Worm (Caenorhabditis elegans) whole organism, L3 larva: ENCODE results near the gene clec-123.

Source experiments
- ZK546.5 ChIP-seq: sonication (generic microtip); optimal IDR thresholded peaks from 2 replicates; lab custom pipeline; 2017; ENCODE audit warnings: missing biosample characterization, missing genetic modification characterization
- aly-2 ChIP-seq: fragments of 150-350 bp; optimal IDR thresholded peaks from 2 replicates; lab custom pipeline; 2014; ENCODE audit warnings: missing biosample characterization, missing genetic modification characterization
- ama-1 ChIP-seq: fragments of 150-350 bp; optimal IDR thresholded peaks from 2 replicates; lab custom pipeline; 2018
- ceh-16 ChIP-seq: sonication (generic microtip); optimal IDR thresholded peaks from 2 replicates; lab custom pipeline; 2017; ENCODE audit warnings: missing biosample characterization, missing genetic modification characterization
- ceh-28 ChIP-seq: fragments of 150-350 bp; optimal IDR thresholded peaks from 2 replicates; lab custom pipeline; 2014; ENCODE audit warnings: missing biosample characterization, missing genetic modification reagents, missing genetic modification characterization
- ceh-9 ChIP-seq: sonication (generic microtip); optimal IDR thresholded peaks from 2 replicates; lab custom pipeline; 2018; ENCODE audit warnings: missing biosample characterization, missing genetic modification characterization
- daf-12 ChIP-seq: fragments of 150-350 bp; optimal IDR thresholded peaks from 2 replicates; lab custom pipeline; 2014; ENCODE audit warnings: missing biosample characterization, missing genetic modification reagents, missing genetic modification characterization
- egl-27 ChIP-seq: sonication (generic microtip); optimal IDR thresholded peaks from 4 replicates; lab custom pipeline; 2017; ENCODE audit warnings: missing biosample characterization, missing genetic modification reagents, missing genetic modification characterization
- egl-5 ChIP-seq: fragments of 150-350 bp; optimal IDR thresholded peaks from 2 replicates; lab custom pipeline; 2017; ENCODE audit warnings: missing biosample characterization, missing genetic modification reagents, missing genetic modification characterization, inconsistent platforms
- elt-1 ChIP-seq: fragments of 150-350 bp; optimal IDR thresholded peaks from 2 replicates; lab custom pipeline; 2014; ENCODE audit warnings: missing biosample characterization, missing genetic modification characterization
- elt-2 ChIP-seq: sonication (generic microtip); optimal IDR thresholded peaks from 2 replicates; lab custom pipeline; 2016; ENCODE audit warnings: missing genetic modification reagents, mild to moderate bottlenecking, missing genetic modification characterization, missing compliant biosample characterization
- elt-3 ChIP-seq, 3 experiments: fragments of 150-350 bp in 1 of 3; sonication (generic microtip) in 2 of 3; optimal IDR thresholded peaks; 2 replicates in 2 of 3; 4 replicates in 1 of 3; lab custom pipeline; 2014 to 2017; ENCODE audit warnings: missing biosample characterization in 3 of 3, missing genetic modification characterization in 3 of 3
- eor-1 ChIP-seq, 2 experiments: fragments of 150-350 bp; optimal IDR thresholded peaks; 2 replicates each; lab custom pipeline; 2014 to 2018; ENCODE audit warnings: missing biosample characterization in 2 of 2, missing genetic modification characterization in 2 of 2
- fos-1 ChIP-seq: fragments of 150-350 bp; optimal IDR thresholded peaks from 2 replicates; lab custom pipeline; 2014; ENCODE audit warnings: missing biosample characterization, missing genetic modification characterization
- hmg-11 ChIP-seq: sonication (generic microtip); optimal IDR thresholded peaks from 2 replicates; lab custom pipeline; 2016; ENCODE audit warnings: missing genetic modification characterization, missing compliant biosample characterization
- jun-1 ChIP-seq: fragments of 150-350 bp; optimal IDR thresholded peaks from 2 replicates; lab custom pipeline; 2014; ENCODE audit warnings: missing biosample characterization, missing genetic modification reagents, missing genetic modification characterization
- lin-15B ChIP-seq: fragments of 150-350 bp; optimal IDR thresholded peaks from 2 replicates; lab custom pipeline; 2014; ENCODE audit warnings: missing biosample characterization, missing genetic modification characterization
- lsy-12 ChIP-seq: sonication (generic microtip); optimal IDR thresholded peaks from 2 replicates; lab custom pipeline; 2016; ENCODE audit warnings: mild to moderate bottlenecking, missing genetic modification characterization, missing compliant biosample characterization
- mdl-1 ChIP-seq: fragments of 150-350 bp; optimal IDR thresholded peaks from 2 replicates; lab custom pipeline; 2014; ENCODE audit warnings: missing biosample characterization, missing genetic modification characterization
- nfya-1 ChIP-seq: sonication (generic microtip); optimal IDR thresholded peaks from 2 replicates; lab custom pipeline; 2017; ENCODE audit warnings: missing genetic modification characterization, mild to moderate bottlenecking, missing compliant biosample characterization, antibody characterized with exemption, moderate library complexity; ENCODE audit not compliant: insufficient read depth
- nhr-11 ChIP-seq: fragments of 150-350 bp; optimal IDR thresholded peaks from 2 replicates; lab custom pipeline; 2014; ENCODE audit warnings: missing biosample characterization, missing genetic modification characterization
- nhr-12 ChIP-seq: fragments of 150-350 bp; optimal IDR thresholded peaks from 2 replicates; lab custom pipeline; 2014; ENCODE audit warnings: missing biosample characterization, missing genetic modification characterization
- nhr-23 ChIP-seq: fragments of 150-350 bp; optimal IDR thresholded peaks from 2 replicates; lab custom pipeline; 2014; ENCODE audit warnings: missing biosample characterization, missing genetic modification reagents, missing genetic modification characterization
- nhr-237 ChIP-seq: fragments of 150-350 bp; optimal IDR thresholded peaks from 2 replicates; lab custom pipeline; 2014; ENCODE audit warnings: missing biosample characterization, missing genetic modification characterization
- nhr-25 ChIP-seq: sonication (generic microtip); optimal IDR thresholded peaks from 2 replicates; lab custom pipeline; 2017; ENCODE audit warnings: missing biosample characterization, missing genetic modification characterization
- nhr-28 ChIP-seq: fragments of 150-350 bp; optimal IDR thresholded peaks from 2 replicates; lab custom pipeline; 2014; ENCODE audit warnings: missing biosample characterization, missing genetic modification characterization
- nhr-43 ChIP-seq: sonication (generic microtip); optimal IDR thresholded peaks from 2 replicates; lab custom pipeline; 2016; ENCODE audit warnings: mild to moderate bottlenecking, missing genetic modification characterization, missing compliant biosample characterization; ENCODE audit not compliant: poor library complexity, severe bottlenecking
- nhr-76 ChIP-seq: fragments of 150-350 bp; sonication (generic microtip); optimal IDR thresholded peaks from 5 replicates; lab custom pipeline; 2014; ENCODE audit warnings: missing biosample characterization, missing genetic modification characterization
- nhr-77 ChIP-seq: fragments of 150-350 bp; optimal IDR thresholded peaks from 2 replicates; lab custom pipeline; 2014; ENCODE audit warnings: missing biosample characterization, missing genetic modification characterization
- pha-4 ChIP-seq: fragments of 150-350 bp; optimal IDR thresholded peaks from 2 replicates; lab custom pipeline; 2014; ENCODE audit warnings: missing biosample characterization, missing genetic modification reagents, missing genetic modification characterization
- tbx-2 ChIP-seq: sonication (generic microtip); optimal IDR thresholded peaks from 2 replicates; lab custom pipeline; 2016; ENCODE audit warnings: mild to moderate bottlenecking, missing genetic modification characterization, missing compliant biosample characterization
- unc-39 ChIP-seq: sonication (generic microtip); optimal IDR thresholded peaks from 4 replicates; lab custom pipeline; 2017; ENCODE audit warnings: missing biosample characterization, missing genetic modification characterization
- ztf-11 ChIP-seq: fragments of 150-350 bp; optimal IDR thresholded peaks from 2 replicates; lab custom pipeline; 2014; ENCODE audit warnings: missing biosample characterization, missing genetic modification characterization
- ztf-4 ChIP-seq: fragments of 150-350 bp; optimal IDR thresholded peaks from 2 replicates; lab custom pipeline; 2014; ENCODE audit warnings: missing biosample characterization, missing genetic modification characterization

The clec-123 gene

ce11 chrII:3078496-3078895, 35.5 kb upstream of the clec-123 start, which contains the start of gene copb-1:
Gene copb-1, plus strand, starts transcription at chrII:3078796.
- TF ChIP-seq nhr-25 = no peak
- TF ChIP-seq ceh-9 = no peak
- no peak for TF ChIP-seq ceh-16 (tag; lab: Kevin White, UChicago)
- no peak for TF ChIP-seq pha-4 (tag; lab: Kevin White, UChicago)
- no peak for TF ChIP-seq lin-15B (tag; lab: Kevin White, UChicago)
- TF ChIP-seq lsy-12 (tag; lab: Kevin White, UChicago) = no peak
- no peak for TF ChIP-seq ama-1 (lab: Kevin White, UChicago)
- no peak for TF ChIP-seq mdl-1
- TF ChIP-seq ceh-28 (tag; lab: Kevin White, UChicago) = no peak
- no peak for TF ChIP-seq unc-39 (tag; lab: Kevin White, UChicago)
- no peak for TF ChIP-seq elt-2 (tag; lab: Kevin White, UChicago)
- no peak for TF ChIP-seq fos-1
- no peak for TF ChIP-seq nhr-77 (tag; lab: Kevin White, UChicago)
- no peak for TF ChIP-seq tbx-2 (tag; lab: Kevin White, UChicago)
- no peak for TF ChIP-seq eor-1 (tag; optimal IDR thresholded peaks at IDR 0.05; lab: Kevin White, UChicago)

ce11 chrII:3087134-3087533, 26.9 kb upstream of the clec-123 start:
- TF ChIP-seq nhr-43 (tag; lab: Kevin White, UChicago) = no peak
- no peak for TF ChIP-seq nhr-12 (tag; lab: Kevin White, UChicago)
- no peak for TF ChIP-seq ama-1 (lab: Kevin White, UChicago)
- TF ChIP-seq nfya-1 (tag; lab: Kevin White, UChicago) = no peak
- TF ChIP-seq nhr-77 (tag; lab: Kevin White, UChicago) = no peak
- no peak for TF ChIP-seq hmg-11
- TF ChIP-seq nhr-28 = no peak
- no peak for TF ChIP-seq lsy-12 (tag; lab: Kevin White, UChicago)
- TF ChIP-seq ceh-28 (tag; lab: Kevin White, UChicago) = no peak
- TF ChIP-seq nhr-76 = no peak
- TF ChIP-seq, all 47 proteins: peak for 0

ce11 chrII:3091268-3091667, 22.8 kb upstream of the clec-123 start, which contains the start of gene srg-21:
Gene srg-21, minus strand, starts transcription at chrII:3091368.
- TF ChIP-seq daf-12 (tag; lab: Kevin White, UChicago) = no peak
- no peak for TF ChIP-seq ceh-28 (tag; lab: Kevin White, UChicago)
- TF ChIP-seq pha-4 (tag; lab: Kevin White, UChicago) = no peak
- TF ChIP-seq, all 47 proteins: peak for 0

DNA sequence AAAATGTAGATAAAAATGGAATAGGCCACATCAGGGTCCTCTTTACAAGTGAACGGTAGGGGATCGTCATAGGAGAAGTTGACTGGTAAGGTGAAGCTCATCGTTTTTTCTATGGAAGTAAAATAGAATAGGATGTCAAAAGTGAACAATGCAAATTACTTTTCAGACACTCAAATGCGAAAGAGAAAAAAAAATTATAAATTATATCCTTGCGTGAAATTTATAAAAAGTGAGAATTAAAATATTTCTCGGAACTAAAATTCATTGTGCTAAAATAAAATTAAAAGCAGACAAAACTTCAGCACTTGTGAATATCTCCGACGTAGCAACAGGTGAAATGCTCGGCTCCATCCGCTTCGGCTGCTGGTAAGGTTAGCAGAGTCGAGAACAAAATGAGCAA, 20.7 kb upstream of the clec-123 start, which contains the start of gene srg-22:
TSS of gene srg-22 (minus strand) at position 101 of the 400 bp plus-strand sequence.
- TF ChIP-seq elt-3 (tag; optimal IDR thresholded peaks at IDR 0.05; lab: Kevin White, UChicago) = no peak
- no peak for TF ChIP-seq ZK546.5 (tag; lab: Kevin White, UChicago)
- TF ChIP-seq ztf-11 (tag; lab: Kevin White, UChicago) = no peak
- TF ChIP-seq eor-1 (tag; optimal IDR thresholded peaks at IDR 0.05; lab: Kevin White, UChicago) = no peak
- no peak for TF ChIP-seq egl-27 (tag; lab: Kevin White, UChicago)

- TF ChIP-seq nhr-76 (no peak), lsy-12 (tag; lab: Kevin White, UChicago) (no peak), lin-15B (tag; lab: Kevin White, UChicago) (no peak), nhr-77 (tag; lab: Kevin White, UChicago) (no peak), nhr-25 (no peak), elt-1 (tag; lab: Kevin White, UChicago) (no peak), nhr-23 (tag; lab: Kevin White, UChicago) (no peak), egl-5 (tag; lab: Kevin White, UChicago) (no peak), eor-1 (tag; optimal IDR thresholded peaks at IDR 0.05; lab: Kevin White, UChicago) (no peak), nhr-237 (tag; lab: Kevin White, UChicago) (no peak), elt-3 (tag; optimal IDR thresholded peaks at IDR 0.05; lab: Kevin White, UChicago) (no peak), nhr-11 (tag; lab: Kevin White, UChicago) (no peak), ama-1 (lab: Kevin White, UChicago) (no peak), tbx-2 (tag; lab: Kevin White, UChicago) (no peak)
Measured at ce11 chrII:3096060-3096459, 18.0 kb upstream of the clec-123 start, which contains the start of gene srg-23. Gene srg-23, minus strand, starts transcription at chrII:3096160.

- TF ChIP-seq nhr-11 (tag; lab: Kevin White, UChicago) (no peak), mdl-1 (no peak), hmg-11 (no peak), elt-3 (tag; optimal IDR thresholded peaks at IDR 0.05; lab: Kevin White, UChicago) (no peak), ztf-4 (tag; lab: Kevin White, UChicago) (no peak), aly-2 (tag; lab: Kevin White, UChicago) (no peak), elt-2 (tag; lab: Kevin White, UChicago) (no peak), egl-27 (tag; lab: Kevin White, UChicago) (no peak), eor-1 (tag; optimal IDR thresholded peaks at IDR 0.05; lab: Kevin White, UChicago) (no peak), ZK546.5 (tag; lab: Kevin White, UChicago) (no peak), ztf-11 (tag; lab: Kevin White, UChicago) (no peak), jun-1 (tag; lab: Kevin White, UChicago) (no peak)
Measured at ce11 chrII:3096857-3097256, 17.2 kb upstream of the clec-123 start, which contains the start of gene Y25C1A.14. Gene Y25C1A.14, minus strand, starts transcription at chrII:3096957.
